Worm (Caenorhabditis elegans): ENCODE results near the gene rdy-2.

rdy-2 gene

ce11 chrV:13600882-13601281 lies at the start of gene rdy-2:
Gene rdy-2 (minus strand): TSS chrV:13600982.
- no peak for TF ChIP-seq daf-12 (tag; optimal IDR thresholded peaks at IDR 0.05)
- no peak for TF ChIP-seq lin-39 (tag; optimal IDR thresholded peaks at IDR 0.05)
- no peak for TF ChIP-seq zag-1 (tag; optimal IDR thresholded peaks at IDR 0.05)
- TF ChIP-seq nfya-1 (tag; optimal IDR thresholded peaks at IDR 0.05; ENCODE audit: insufficient read depth): no peak
- no peak for TF ChIP-seq snpc-4 (tag; optimal IDR thresholded peaks at IDR 0.05)
- no peak for TF ChIP-seq elt-2 (tag; optimal IDR thresholded peaks at IDR 0.05)
- TF ChIP-seq nhr-77 (tag; optimal IDR thresholded peaks at IDR 0.05): no peak
- no peak for TF ChIP-seq ZK546.5 (tag; optimal IDR thresholded peaks at IDR 0.05)
- TF ChIP-seq nhr-12 (tag; optimal IDR thresholded peaks at IDR 0.05): no peak
- TF ChIP-seq hmg-11 (tag; optimal IDR thresholded peaks at IDR 0.05): no peak
- TF ChIP-seq ztf-11 (tag; optimal IDR thresholded peaks at IDR 0.05): no peak
- no peak for TF ChIP-seq pqm-1 (tag; optimal IDR thresholded peaks at IDR 0.05)
- no peak for TF ChIP-seq ceh-28 (tag; optimal IDR thresholded peaks at IDR 0.05)

ce11 chrV:13649730-13650349 lies 49.1 kb upstream of the rdy-2 start, which contains the start of gene H37A05.4:
Gene H37A05.4 (minus strand): TSS chrV:13649780.
- TF ChIP-seq tbx-2 (tag; optimal IDR thresholded peaks at IDR 0.05) (peak; percentile 7), nhr-11 (tag; optimal IDR thresholded peaks at IDR 0.05) (no peak), lsy-12 (tag; optimal IDR thresholded peaks at IDR 0.05) (peak; percentile 73), nhr-23 (tag; optimal IDR thresholded peaks at IDR 0.05) (peak; percentile 35), nhr-43 (tag; optimal IDR thresholded peaks at IDR 0.05; ENCODE audit: poor library complexity, severe bottlenecking) (peak; percentile 94), ceh-28 (tag; optimal IDR thresholded peaks at IDR 0.05) (no peak), nhr-77 (tag; optimal IDR thresholded peaks at IDR 0.05) (no peak), elt-2 (tag; optimal IDR thresholded peaks at IDR 0.05) (peak; percentile 40), ama-1 (optimal IDR thresholded peaks at IDR 0.05) (peak; percentile 33), aly-2 (tag; optimal IDR thresholded peaks at IDR 0.05) (peak; percentile 18), pha-4 (tag; optimal IDR thresholded peaks at IDR 0.05) (no peak)

- TF ChIP-seq mdl-1 (tag; optimal IDR thresholded peaks at IDR 0.05) (no peak), ceh-82 (tag; optimal IDR thresholded peaks at IDR 0.05) (no peak), lin-15B (tag; optimal IDR thresholded peaks at IDR 0.05) (no peak), sea-2 (GFP tag; optimal IDR thresholded peaks at IDR 0.05) (no peak), nhr-43 (tag; optimal IDR thresholded peaks at IDR 0.05; ENCODE audit: poor library complexity, severe bottlenecking) (no peak), ceh-16 (tag; optimal IDR thresholded peaks at IDR 0.05) (no peak), nhr-28 (tag; optimal IDR thresholded peaks at IDR 0.05) (no peak), nhr-12 (tag; optimal IDR thresholded peaks at IDR 0.05) (no peak), zag-1 (tag; optimal IDR thresholded peaks at IDR 0.05) (no peak), eor-1 (tag; optimal IDR thresholded peaks at IDR 0.05) (no peak), ztf-11 (tag; optimal IDR thresholded peaks at IDR 0.05) (no peak), daf-12 (tag; optimal IDR thresholded peaks at IDR 0.05) (no peak), nhr-67 (tag; optimal IDR thresholded peaks at IDR 0.05) (no peak), lsy-12 (tag; optimal IDR thresholded peaks at IDR 0.05) (no peak), ama-1 (optimal IDR thresholded peaks at IDR 0.05) (no peak), lin-39 (tag; optimal IDR thresholded peaks at IDR 0.05) (no peak), nhr-237 (tag; optimal IDR thresholded peaks at IDR 0.05) (no peak)
Observed at ce11 chrV:13647617-13648016, 46.8 kb upstream of the rdy-2 start.

- TF ChIP-seq mml-1 (tag; optimal IDR thresholded peaks at IDR 0.05) (no peak), aly-2 (tag; optimal IDR thresholded peaks at IDR 0.05) (no peak), ceh-28 (tag; optimal IDR thresholded peaks at IDR 0.05) (no peak), nhr-12 (tag; optimal IDR thresholded peaks at IDR 0.05) (no peak), jun-1 (tag; optimal IDR thresholded peaks at IDR 0.05) (no peak), skn-1 (tag; optimal IDR thresholded peaks at IDR 0.05) (no peak)
Observed at ce11 chrV:13647185-13647584, 46.4 kb upstream of the rdy-2 start.

ce11 chrV:13645848-13646578 lies 45.2 kb upstream of the rdy-2 start:
- TF ChIP-seq nhr-11 (tag; optimal IDR thresholded peaks at IDR 0.05) (no peak), nhr-237 (tag; optimal IDR thresholded peaks at IDR 0.05) (no peak), nhr-28 (tag; optimal IDR thresholded peaks at IDR 0.05) (no peak), aly-2 (tag; optimal IDR thresholded peaks at IDR 0.05) (no peak), nhr-67 (tag; optimal IDR thresholded peaks at IDR 0.05) (no peak), pqm-1 (tag; optimal IDR thresholded peaks at IDR 0.05) (no peak), ceh-9 (tag; optimal IDR thresholded peaks at IDR 0.05) (no peak), nhr-77 (tag; optimal IDR thresholded peaks at IDR 0.05) (no peak), lsy-12 (tag; optimal IDR thresholded peaks at IDR 0.05) (no peak), nhr-43 (tag; optimal IDR thresholded peaks at IDR 0.05; ENCODE audit: poor library complexity, severe bottlenecking) (no peak), egl-5 (tag; optimal IDR thresholded peaks at IDR 0.05) (no peak), lin-39 (tag; optimal IDR thresholded peaks at IDR 0.05) (no peak), daf-12 (tag; optimal IDR thresholded peaks at IDR 0.05) (no peak), fkh-2 (tag; optimal IDR thresholded peaks at IDR 0.05) (no peak), ZK546.5 (tag; optimal IDR thresholded peaks at IDR 0.05) (no peak), mml-1 (tag; optimal IDR thresholded peaks at IDR 0.05) (no peak), fos-1 (tag; optimal IDR thresholded peaks at IDR 0.05) (no peak), nhr-76 (tag; optimal IDR thresholded peaks at IDR 0.05) (no peak), mdl-1 (tag; optimal IDR thresholded peaks at IDR 0.05) (no peak)

Data from whole organism, L3 larva.